Fruit fly (Drosophila melanogaster): Measurements from ENCODE around the gene CG3386.

CG3386 gene

dm6 chr3L:636434-636833 is 45.8 kb downstream of the CG3386 start (continued):
- peak; percentile 59 for TF ChIP-seq salm (tag; optimal IDR thresholded peaks at IDR 0.05)
- peak; percentile 47 for TF ChIP-seq bab2 (GFP tag; optimal IDR thresholded peaks at IDR 0.05)
- no peak for TF ChIP-seq CrebB (tag; optimal IDR thresholded peaks at IDR 0.05)
- peak; percentile 40 for TF ChIP-seq CG18619 (GFP tag; optimal IDR thresholded peaks at IDR 0.05)
- TF ChIP-seq Hr78 (GFP tag; optimal IDR thresholded peaks at IDR 0.05): no peak
- TF ChIP-seq crc (GFP tag; optimal IDR thresholded peaks at IDR 0.05): no peak
- TF ChIP-seq CG15479 (GFP tag; optimal IDR thresholded peaks at IDR 0.05): no peak
- no peak for TF ChIP-seq en (GFP tag; optimal IDR thresholded peaks at IDR 0.05)
- no peak for TF ChIP-seq Lpt (GFP tag; optimal IDR thresholded peaks at IDR 0.05)
- peak; percentile 71; the same call in 2 of the 3 replicates for TF ChIP-seq CG34422 (GFP tag; IDR thresholded peaks at IDR 0.05)
- no peak for TF ChIP-seq pzg (GFP tag; optimal IDR thresholded peaks at IDR 0.05)
- TF ChIP-seq CG33213 (GFP tag; optimal IDR thresholded peaks at IDR 0.05): peak; percentile 33
- TF ChIP-seq dm (GFP tag; optimal IDR thresholded peaks at IDR 0.05): peak; percentile 24
- TF ChIP-seq dmrt99B (tag; optimal IDR thresholded peaks at IDR 0.05): peak; percentile 73
- peak; percentile 48 for TF ChIP-seq Six4 (GFP tag; optimal IDR thresholded peaks at IDR 0.05)
- TF ChIP-seq ato (GFP tag; IDR thresholded peaks at IDR 0.05; ENCODE audit: partially characterized antibody): no peak
- TF ChIP-seq CG9215 (GFP tag; IDR thresholded peaks at IDR 0.05): no peak
- no peak for TF ChIP-seq hb (GFP tag; IDR thresholded peaks at IDR 0.05; ENCODE audit: partially characterized antibody)
- TF ChIP-seq CG7786 (GFP tag; optimal IDR thresholded peaks at IDR 0.05): no peak
- TF ChIP-seq tin (GFP tag; optimal IDR thresholded peaks at IDR 0.05): peak; percentile 65
- TF ChIP-seq CG42726 (GFP tag; IDR thresholded peaks at IDR 0.05; ENCODE audit: partially characterized antibody): no peak
- peak; percentile 54 for TF ChIP-seq slbo (GFP tag; IDR thresholded peaks at IDR 0.05)
- 0 out of 3 replicates have a peak, but pooled peaks have one; percentile 7 for TF ChIP-seq CG2199 (GFP tag; IDR thresholded peaks at IDR 0.05)
- TF ChIP-seq CG4730 (GFP tag; IDR thresholded peaks at IDR 0.05): peak; percentile 42
- no peak for TF ChIP-seq Side (GFP tag; optimal IDR thresholded peaks at IDR 0.05)
- no peak for TF ChIP-seq CG13287 (GFP tag; IDR thresholded peaks at IDR 0.05; ENCODE audit: partially characterized antibody)
- TF ChIP-seq CG12104 (GFP tag; optimal IDR thresholded peaks at IDR 0.05): no peak
- TF ChIP-seq Hmx (GFP tag; optimal IDR thresholded peaks at IDR 0.05): no peak
- TF ChIP-seq bbx (GFP tag; IDR thresholded peaks at IDR 0.05; ENCODE audit: partially characterized antibody): no peak
- no peak for TF ChIP-seq CG14965 (GFP tag; optimal IDR thresholded peaks at IDR 0.05; ENCODE audit: borderline replicate concordance)
- TF ChIP-seq Gug (GFP tag; IDR thresholded peaks at IDR 0.05): peak; percentile 62; the same call in 3 of the 4 replicates
- peak; percentile 27 for TF ChIP-seq CG12659 (GFP tag; optimal IDR thresholded peaks at IDR 0.05)
- peak; percentile 57 for TF ChIP-seq Hr3 (GFP tag; optimal IDR thresholded peaks at IDR 0.05)
- TF ChIP-seq Dll (GFP tag; IDR thresholded peaks at IDR 0.05; ENCODE audit: partially characterized antibody): no peak
- no peak for TF ChIP-seq nerfin-2 (GFP tag; IDR thresholded peaks at IDR 0.05; ENCODE audit: partially characterized antibody)
- no peak for TF ChIP-seq CG33557 (GFP tag; optimal IDR thresholded peaks at IDR 0.05)
- peak; percentile 64 for TF ChIP-seq NC2β (GFP tag; optimal IDR thresholded peaks at IDR 0.05)
- no peak for TF ChIP-seq Hand (GFP tag; optimal IDR thresholded peaks at IDR 0.05)
- TF ChIP-seq disco-r (GFP tag; optimal IDR thresholded peaks at IDR 0.05): no peak
- no peak for TF ChIP-seq CHES-1-like (GFP tag; optimal IDR thresholded peaks at IDR 0.05)
- peak; percentile 35 for TF ChIP-seq CG17568 (GFP tag; optimal IDR thresholded peaks at IDR 0.05)
- peak; percentile 71; the same call in 1 of the 3 replicates for TF ChIP-seq gce (GFP tag; IDR thresholded peaks at IDR 0.05)
- peak; percentile 44 for TF ChIP-seq Sox100B (GFP tag; optimal IDR thresholded peaks at IDR 0.05)
- TF ChIP-seq Hr51 (GFP tag; optimal IDR thresholded peaks at IDR 0.05): peak; percentile 24 to 63
- TF ChIP-seq CG18599 (GFP tag; optimal IDR thresholded peaks at IDR 0.05): peak; percentile 16
- TF ChIP-seq CG9727 (GFP tag; optimal IDR thresholded peaks at IDR 0.05): peak; percentile 47
- peak; percentile 57 for TF ChIP-seq Hsf (GFP tag; optimal IDR thresholded peaks at IDR 0.05)
- peak; percentile 77 for TF ChIP-seq ara (GFP tag; IDR thresholded peaks at IDR 0.05)
- peak; percentile 24 for TF ChIP-seq CG6654 (GFP tag; optimal IDR thresholded peaks at IDR 0.05)
- no peak for TF ChIP-seq CG4360 (GFP tag; IDR thresholded peaks at IDR 0.05)
